Fruit fly (Drosophila melanogaster) whole organism, embryonic: ENCODE results near the gene Pdhb.

Source experiments
- Bteb2 ChIP-seq: fragments of 200-800 bp; sonication (Bioruptor generic); optimal IDR thresholded peaks from 2 replicates; lab custom pipeline; 2016; ENCODE audit warnings: missing biosample characterization, missing genetic modification characterization
- CG10431 ChIP-seq: fragments of 200-800 bp; sonication (Bioruptor generic); optimal IDR thresholded peaks from 3 replicates; lab custom pipeline; 2018; ENCODE audit warnings: missing biosample characterization, mild to moderate bottlenecking, missing genetic modification characterization
- CG10959 ChIP-seq: fragments of 200-800 bp; sonication (Bioruptor generic); IDR thresholded peaks from 2 replicates; pipeline ENCODE4 v1.3.6; 2022; ENCODE audit warnings: missing biosample characterization, missing genetic modification characterization
- CG11560 ChIP-seq: fragments of 200-800 bp; sonication (Bioruptor generic); IDR thresholded peaks from 3 replicates; pipeline ENCODE4 v1.3.6; 2022; ENCODE audit warnings: missing biosample characterization, missing genetic modification characterization
- CG11723 ChIP-seq: fragments of 200-800 bp; sonication (Bioruptor generic); optimal IDR thresholded peaks from 2 replicates; lab custom pipeline; 2017; ENCODE audit warnings: missing biosample characterization, mild to moderate bottlenecking, missing genetic modification characterization
- CG12769 ChIP-seq: fragments of 200-800 bp; sonication (Bioruptor generic); optimal IDR thresholded peaks from 2 replicates; lab custom pipeline; 2019; ENCODE audit warnings: missing biosample characterization, mild to moderate bottlenecking, missing genetic modification characterization, moderate library complexity
- CG13624 ChIP-seq: fragments of 200-800 bp; sonication (Bioruptor generic); optimal IDR thresholded peaks from 2 replicates; lab custom pipeline; 2016; ENCODE audit warnings: missing biosample characterization, missing genetic modification characterization
- CG15011 ChIP-seq: fragments of 200-800 bp; sonication (Bioruptor generic); optimal IDR thresholded peaks from 3 replicates; lab custom pipeline; 2018; ENCODE audit warnings: missing biosample characterization, mild to moderate bottlenecking, missing genetic modification characterization
- CG17829 ChIP-seq: fragments of 200-800 bp; optimal IDR thresholded peaks from 2 replicates; lab custom pipeline; 2019; ENCODE audit warnings: missing biosample characterization, mild to moderate bottlenecking, missing genetic modification characterization, moderate library complexity
- CG18476 ChIP-seq: fragments of 200-800 bp; sonication (Bioruptor generic); optimal IDR thresholded peaks from 2 replicates; lab custom pipeline; 2016; ENCODE audit warnings: missing biosample characterization, mild to moderate bottlenecking, missing genetic modification characterization
- CG2120 ChIP-seq: fragments of 200-800 bp; sonication (Bioruptor generic); optimal IDR thresholded peaks from 3 replicates; lab custom pipeline; 2016; ENCODE audit warnings: missing biosample characterization, missing genetic modification characterization
- CG30403 ChIP-seq: fragments of 200-800 bp; sonication (Bioruptor generic); optimal IDR thresholded peaks from 3 replicates; lab custom pipeline; 2016; ENCODE audit warnings: missing biosample characterization, missing genetic modification characterization
- CG31441 ChIP-seq: fragments of 200-800 bp; sonication (Bioruptor generic); IDR thresholded peaks from 2 replicates; pipeline ENCODE4 v1.3.6; 2022; ENCODE audit warnings: missing biosample characterization, missing genetic modification characterization
- CG33557 ChIP-seq: fragments of 200-800 bp; sonication (Bioruptor generic); optimal IDR thresholded peaks from 2 replicates; lab custom pipeline; 2019; ENCODE audit warnings: missing biosample characterization, mild to moderate bottlenecking, missing genetic modification characterization, moderate library complexity
- CG42726 ChIP-seq: fragments of 200-800 bp; sonication (Bioruptor generic); IDR thresholded peaks from 2 replicates; pipeline ENCODE4 v1.3.6; 2022; ENCODE audit warnings: missing biosample characterization, missing genetic modification characterization; ENCODE audit not compliant: partially characterized antibody
- CG5245 ChIP-seq: fragments of 200-800 bp; sonication (Bioruptor generic); optimal IDR thresholded peaks from 3 replicates; lab custom pipeline; 2016; ENCODE audit warnings: missing biosample characterization, missing genetic modification characterization
- CG5953 ChIP-seq: fragments of 200-800 bp; sonication (Bioruptor generic); IDR thresholded peaks from 2 replicates; pipeline ENCODE4 v1.3.6; 2022; ENCODE audit warnings: missing biosample characterization, missing genetic modification characterization
- CG6765 ChIP-seq: fragments of 200-800 bp; sonication (Bioruptor generic); optimal IDR thresholded peaks from 3 replicates; lab custom pipeline; 2017; ENCODE audit warnings: missing biosample characterization, mild to moderate bottlenecking, missing genetic modification characterization
- CG8478 ChIP-seq: fragments of >200 bp; optimal IDR thresholded peaks from 2 replicates; lab custom pipeline; 2018
- CG9876 ChIP-seq: fragments of 200-800 bp; sonication (Bioruptor generic); optimal IDR thresholded peaks from 2 replicates; lab custom pipeline; 2016; ENCODE audit warnings: missing biosample characterization, missing genetic modification characterization
- Deaf1 ChIP-seq: fragments of 200-800 bp; optimal IDR thresholded peaks from 3 replicates; lab custom pipeline; 2019; ENCODE audit warnings: missing biosample characterization, mild to moderate bottlenecking, missing genetic modification characterization, moderate library complexity
- Doc2 ChIP-seq: fragments of 200-800 bp; sonication (Bioruptor generic); IDR thresholded peaks from 2 replicates; pipeline ENCODE4 v1.3.6; 2022; ENCODE audit warnings: missing biosample characterization, missing genetic modification characterization
- Doc3 ChIP-seq: fragments of 200-800 bp; sonication (Bioruptor generic); IDR thresholded peaks from 3 replicates; pipeline ENCODE4 v1.3.6; 2022; ENCODE audit warnings: missing biosample characterization, missing genetic modification characterization; ENCODE audit not compliant: partially characterized antibody
- Dp ChIP-seq: fragments of 200-800 bp; sonication (Bioruptor generic); optimal IDR thresholded peaks from 2 replicates; lab custom pipeline; 2018; ENCODE audit warnings: missing biosample characterization, mild to moderate bottlenecking, missing genetic modification characterization, moderate library complexity
- NK7.1 ChIP-seq: fragments of 200-800 bp; sonication (Bioruptor generic); optimal IDR thresholded peaks from 3 replicates; lab custom pipeline; 2016; ENCODE audit warnings: missing biosample characterization, missing genetic modification characterization
- Nf-YC ChIP-seq: fragments of 200-800 bp; optimal IDR thresholded peaks from 3 replicates; lab custom pipeline; 2019; ENCODE audit warnings: missing biosample characterization, mild to moderate bottlenecking, missing genetic modification characterization, moderate library complexity
- Usf ChIP-seq: fragments of 200-800 bp; sonication (Bioruptor generic); optimal IDR thresholded peaks from 2 replicates; lab custom pipeline; 2017; ENCODE audit warnings: missing genotype, missing biosample characterization, missing genetic modification characterization
- bcd ChIP-seq: fragments of 200-800 bp; sonication (Bioruptor generic); optimal IDR thresholded peaks from 2 replicates; lab custom pipeline; 2017; ENCODE audit warnings: missing biosample characterization, mild to moderate bottlenecking, missing genetic modification characterization
- bowl ChIP-seq: fragments of 200-800 bp; sonication (Bioruptor generic); IDR thresholded peaks from 2 replicates; pipeline ENCODE4 v1.3.6; 2022; ENCODE audit warnings: missing biosample characterization, missing genetic modification characterization
- cwo ChIP-seq: fragments of 200-800 bp; sonication (Bioruptor generic); optimal IDR thresholded peaks from 3 replicates; lab custom pipeline; 2017; ENCODE audit warnings: missing biosample characterization, missing genetic modification characterization, mild to moderate bottlenecking, moderate library complexity, missing genetic modification reagents
- da ChIP-seq: fragments of 200-800 bp; sonication (Bioruptor generic); optimal IDR thresholded peaks from 2 replicates; lab custom pipeline; 2016; ENCODE audit warnings: missing biosample characterization, missing genetic modification characterization
- disco-r ChIP-seq: fragments of 200-800 bp; sonication (Bioruptor generic); optimal IDR thresholded peaks from 2 replicates; lab custom pipeline; 2016; ENCODE audit warnings: missing biosample characterization, missing genetic modification characterization
- dysf ChIP-seq: fragments of 200-800 bp; sonication (Bioruptor generic); IDR thresholded peaks from 3 replicates; pipeline ENCODE4 v1.3.6; 2022; ENCODE audit warnings: missing biosample characterization, missing genetic modification characterization
- kni ChIP-seq: fragments of 200-800 bp; sonication (Bioruptor generic); optimal IDR thresholded peaks from 3 replicates; lab custom pipeline; 2017; ENCODE audit warnings: mild to moderate bottlenecking, missing biosample characterization, missing genetic modification reagents, missing genetic modification characterization
- pfk ChIP-seq: fragments of 200-800 bp; sonication (Bioruptor generic); optimal IDR thresholded peaks from 2 replicates; lab custom pipeline; 2018; ENCODE audit warnings: missing biosample characterization, mild to moderate bottlenecking, missing genetic modification characterization, moderate library complexity
- pnt ChIP-seq: fragments of 200-800 bp; sonication (Bioruptor generic); optimal IDR thresholded peaks from 3 replicates; lab custom pipeline; 2016; ENCODE audit warnings: missing biosample characterization, missing genetic modification characterization
- prd ChIP-seq, 3 experiments: fragments of >200 bp in 2 of 3; fragments of 200-800 bp in 1 of 3; sonication (Bioruptor generic) in 1 of 3; optimal IDR thresholded peaks in 2 of 3; IDR thresholded peaks in 1 of 3; 2 replicates in 2 of 3; 3 replicates in 1 of 3; pipeline versions ENCODE4 v1.3.6 to Lab custom; 2017 to 2022; ENCODE audit warnings: missing biosample characterization in 1 of 3, missing genetic modification characterization in 1 of 3
- ssp ChIP-seq: fragments of 200-800 bp; sonication (Bioruptor generic); IDR thresholded peaks from 2 replicates; pipeline ENCODE4 v1.3.6; 2022; ENCODE audit warnings: missing biosample characterization, missing genetic modification characterization
- tll ChIP-seq, 2 experiments: fragments of 200-800 bp in 1 of 2; fragments of >200 bp in 1 of 2; sonication (Bioruptor generic) in 1 of 2; optimal IDR thresholded peaks; 2 replicates each; lab custom pipeline; 2017 to 2019; ENCODE audit warnings: missing biosample characterization in 2 of 2, missing genetic modification characterization in 2 of 2, mild to moderate bottlenecking in 1 of 2, moderate library complexity in 1 of 2
- tna ChIP-seq: fragments of 200-800 bp; sonication (Bioruptor generic); IDR thresholded peaks from 2 replicates; pipeline ENCODE4 v1.3.6; 2022; ENCODE audit warnings: missing biosample characterization, missing genetic modification characterization; ENCODE audit not compliant: partially characterized antibody
- trh ChIP-seq: fragments of 200-800 bp; sonication (Bioruptor generic); optimal IDR thresholded peaks from 2 replicates; lab custom pipeline; 2016; ENCODE audit warnings: missing biosample characterization, missing genetic modification characterization
- zf30C ChIP-seq: fragments of 200-800 bp; sonication (Bioruptor generic); optimal IDR thresholded peaks from 3 replicates; lab custom pipeline; 2018; ENCODE audit warnings: missing biosample characterization, mild to moderate bottlenecking, missing genetic modification characterization
- zfh1 ChIP-seq: fragments of 200-800 bp; sonication (Bioruptor generic); IDR thresholded peaks from 3 replicates; pipeline ENCODE4 v1.3.6; 2022; ENCODE audit warnings: missing biosample characterization, missing genetic modification characterization

Gene Pdhb

DNA sequence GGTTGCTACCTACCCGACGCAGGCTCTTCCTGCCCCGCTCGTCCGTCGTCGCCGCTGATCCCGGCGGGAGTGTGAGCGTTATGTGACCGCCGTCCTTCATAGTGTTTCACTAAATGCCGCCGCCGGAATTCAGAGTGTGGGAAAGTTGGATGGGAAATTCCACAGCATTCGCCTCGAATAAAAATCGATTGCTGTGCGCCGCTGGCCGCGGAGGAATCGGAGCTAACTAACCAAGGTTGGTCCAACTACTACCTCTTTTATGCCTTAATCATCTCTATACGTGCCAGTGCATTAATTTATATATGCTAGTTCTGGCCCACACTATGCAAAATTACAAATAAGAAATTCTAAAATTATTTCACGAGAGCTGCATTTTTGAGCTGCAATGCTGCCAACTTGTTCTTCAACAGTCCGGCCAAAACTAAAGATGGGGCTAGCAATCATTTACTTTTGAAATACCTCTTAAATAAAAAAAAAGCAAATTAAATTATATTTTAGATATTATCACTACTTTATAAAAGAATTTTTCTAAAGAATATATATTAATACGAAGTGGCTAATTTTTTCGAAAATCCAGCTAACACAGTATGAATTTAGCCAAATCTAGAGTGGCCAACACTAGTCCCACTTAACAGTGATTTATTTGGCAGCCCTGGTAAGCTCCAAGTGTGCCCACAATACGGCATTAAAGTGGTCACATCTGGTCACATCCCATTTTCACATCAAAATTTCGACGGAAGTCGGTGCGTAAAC, at the start of gene Pdhb, which contains the start of gene alpha-Man-Ib (continued):
- peak; percentile 31 for TF ChIP-seq CG5245
- TF ChIP-seq CG9876 (GFP tag; lab: Kevin White, UChicago), result peak; percentile 59
- 0 out of 3 replicates have a peak, but pooled peaks have one; percentile 15 for TF ChIP-seq Doc3
- 0 out of 2 replicates have a peak, but pooled peaks have one; percentile 5 for TF ChIP-seq CG5953
- peak; percentile 24 for TF ChIP-seq CG6765
- no peak for TF ChIP-seq Doc2
- no peak for TF ChIP-seq zf30C (GFP tag; lab: Kevin White, UChicago)
- TF ChIP-seq NK7.1, result no peak
- TF ChIP-seq bowl (GFP tag; lab: Robert Waterston, UW), result no peak
- no peak for TF ChIP-seq kni (GFP tag; lab: Kevin White, UChicago)
- peak; percentile 11 for TF ChIP-seq pfk (GFP tag; lab: Kevin White, UChicago)
- no peak for TF ChIP-seq prd (optimal IDR thresholded peaks at IDR 0.05; lab: Kevin White, UChicago)
- peak; percentile 91 for TF ChIP-seq prd (GFP tag; IDR thresholded peaks at IDR 0.05; lab: Robert Waterston, UW)
- TF ChIP-seq cwo, result peak; percentile 25
- TF ChIP-seq CG17829 (tag; lab: Kevin White, UChicago), result peak; percentile 80
- TF ChIP-seq CG10959, result peak; percentile 33; the same call in 1 of the 2 replicates
- no peak for TF ChIP-seq CG42726
- TF ChIP-seq CG8478, result no peak
- TF ChIP-seq CG11560 (tag; lab: Robert Waterston, UW), result peak; percentile 53; the same call in 1 of the 3 replicates
- TF ChIP-seq disco-r (GFP tag; lab: Kevin White, UChicago), result no peak
- peak; percentile 52 for TF ChIP-seq trh (GFP tag; lab: Kevin White, UChicago)
- TF ChIP-seq CG10431 (GFP tag; lab: Kevin White, UChicago), result no peak
- peak; percentile 31 for TF ChIP-seq Dp (GFP tag; lab: Kevin White, UChicago)
- no peak for TF ChIP-seq Deaf1 (tag; lab: Kevin White, UChicago)
- TF ChIP-seq CG13624 (GFP tag; lab: Kevin White, UChicago), result peak; percentile 32
- no peak for TF ChIP-seq CG15011 (GFP tag; lab: Kevin White, UChicago)
- TF ChIP-seq Bteb2 (GFP tag; lab: Kevin White, UChicago), result no peak
- TF ChIP-seq dysf (GFP tag; lab: Robert Waterston, UW), result peak; percentile 81
- peak; percentile 8 for TF ChIP-seq CG18476
- TF ChIP-seq tna (GFP tag; lab: Robert Waterston, UW), result no peak
- TF ChIP-seq Usf (GFP tag; lab: Kevin White, UChicago), result peak; percentile 63
- peak; percentile 45 for TF ChIP-seq pnt
- TF ChIP-seq CG30403 (GFP tag; lab: Kevin White, UChicago), result peak; percentile 89
- peak; percentile 84 for TF ChIP-seq ssp (GFP tag; lab: Robert Waterston, UW)
- TF ChIP-seq CG11723, result peak; percentile 24
- peak; percentile 83 for TF ChIP-seq CG2120 (GFP tag; lab: Kevin White, UChicago)
- peak; percentile 53; the same call in 2 of the 3 replicates for TF ChIP-seq zfh1 (GFP tag; lab: Robert Waterston, UW)
- TF ChIP-seq CG33557 (GFP tag; lab: Kevin White, UChicago), result peak; percentile 72
- TF ChIP-seq tll (GFP tag; optimal IDR thresholded peaks at IDR 0.05; lab: Kevin White, UChicago), result no peak
- TF ChIP-seq bcd (GFP tag; lab: Kevin White, UChicago), result no peak
- peak; percentile 75 for TF ChIP-seq Nf-YC (tag; lab: Kevin White, UChicago)
- TF ChIP-seq CG12769, result no peak
- no peak; the same call in 1 of the 2 replicates for TF ChIP-seq CG31441
- no peak for TF ChIP-seq da (GFP tag; lab: Kevin White, UChicago)
- TF ChIP-seq, all 482 proteins: peak for 313
